Worm (Caenorhabditis elegans) whole organism, L4 larva: ENCODE measurements around the gene F41D9.2.
A peak's percentile ranks its signal among the peaks of the same experiment; 100 is the strongest.

ENCODE experiments used
- F10B5.3 ChIP-seq: sonication (generic microtip); optimal IDR thresholded peaks from 2 replicates; lab custom pipeline; 2016; ENCODE audit warnings: mild to moderate bottlenecking, missing genetic modification characterization, missing compliant biosample characterization
- F37D6.2 ChIP-seq: sonication (generic microtip); optimal IDR thresholded peaks from 2 replicates; lab custom pipeline; 2016; ENCODE audit warnings: mild to moderate bottlenecking, missing genetic modification characterization, missing compliant biosample characterization
- T20F7.1 ChIP-seq: fragments of 200-800 bp; sonication (Bioruptor generic); optimal IDR thresholded peaks from 2 replicates; lab custom pipeline; 2018; ENCODE audit warnings: mild to moderate bottlenecking, missing genetic modification characterization, missing compliant biosample characterization
- Y48G9A.11 ChIP-seq: fragments of 200-800 bp; sonication (Bioruptor generic); IDR thresholded peaks from 2 replicates; pipeline ENCODE4 v1.3.6; 2022; ENCODE audit warnings: missing genetic modification reagents, missing genetic modification characterization, missing compliant biosample characterization
- Y5F2A.4 ChIP-seq: fragments of 200-800 bp; sonication (Bioruptor generic); optimal IDR thresholded peaks from 2 replicates; lab custom pipeline; 2018; ENCODE audit warnings: mild to moderate bottlenecking, missing genetic modification characterization, missing compliant biosample characterization
- Y75B8A.6 ChIP-seq: fragments of 200-800 bp; sonication (Bioruptor generic); IDR thresholded peaks from 2 replicates; pipeline ENCODE4 v1.3.6; 2022; ENCODE audit warnings: missing genetic modification reagents, missing genetic modification characterization, missing compliant biosample characterization
- aha-1 ChIP-seq: fragments of 150-350 bp; peaks from one replicate; lab custom pipeline; 2014; ENCODE audit warnings: missing biosample characterization, missing genetic modification characterization
- ama-1 ChIP-seq: fragments of 150-350 bp; optimal IDR thresholded peaks from 2 replicates; lab custom pipeline; 2014; ENCODE audit warnings: inconsistent platforms, mixed read lengths
- arid-1 ChIP-seq: fragments of 200-800 bp; sonication (Bioruptor generic); conservative IDR thresholded peaks from 2 replicates; pipeline ENCODE4 v1.3.6; 2022; ENCODE audit warnings: missing genetic modification reagents, missing genetic modification characterization, missing compliant biosample characterization
- ceh-20 ChIP-seq: fragments of 200-800 bp; sonication (Bioruptor generic); IDR thresholded peaks from 2 replicates; pipeline ENCODE4 v1.3.6; 2022; ENCODE audit warnings: missing genetic modification reagents, missing genetic modification characterization, missing compliant biosample characterization
- ceh-28 ChIP-seq: fragments of 150-350 bp; optimal IDR thresholded peaks from 2 replicates; lab custom pipeline; 2014; ENCODE audit warnings: missing biosample characterization, missing genetic modification reagents, missing genetic modification characterization
- ces-1 ChIP-seq: fragments of 150-350 bp; sonication (generic microtip); optimal IDR thresholded peaks from 4 replicates; lab custom pipeline; 2014; ENCODE audit warnings: missing biosample characterization, missing genetic modification reagents, missing genetic modification characterization
- ctbp-1 ChIP-seq: fragments of 200-800 bp; sonication (Bioruptor generic); IDR thresholded peaks from 2 replicates; pipeline ENCODE4 v1.3.6; 2022; ENCODE audit warnings: missing genetic modification reagents, missing genetic modification characterization, missing compliant biosample characterization
- daf-12 ChIP-seq: fragments of 150-350 bp; optimal IDR thresholded peaks from 2 replicates; lab custom pipeline; 2014; ENCODE audit warnings: missing biosample characterization, missing genetic modification reagents, missing genetic modification characterization
- dmd-6 ChIP-seq: fragments of 200-800 bp; sonication (Bioruptor generic); IDR thresholded peaks from 2 replicates; pipeline ENCODE4 v1.3.6; 2022; ENCODE audit warnings: missing genetic modification reagents, missing genetic modification characterization, missing compliant biosample characterization
- dmd-8 ChIP-seq: fragments of 200-800 bp; sonication (Bioruptor generic); IDR thresholded peaks from 2 replicates; pipeline ENCODE4 v1.3.6; 2022; ENCODE audit warnings: missing genetic modification characterization, missing compliant biosample characterization
- dmd-9 ChIP-seq: fragments of 200-800 bp; sonication (Bioruptor generic); IDR thresholded peaks from 2 replicates; pipeline ENCODE4 v1.3.6; 2022; ENCODE audit warnings: missing genetic modification reagents, missing genetic modification characterization, missing compliant biosample characterization
- duxl-1 ChIP-seq: sonication (generic microtip); optimal IDR thresholded peaks from 2 replicates; lab custom pipeline; 2016; ENCODE audit warnings: mild to moderate bottlenecking, missing genetic modification characterization, moderate library complexity, missing compliant biosample characterization; ENCODE audit not compliant: poor library complexity
- dve-1 ChIP-seq: sonication (generic microtip); optimal IDR thresholded peaks from 2 replicates; lab custom pipeline; 2017; ENCODE audit warnings: antibody characterized with exemption, mild to moderate bottlenecking, missing genetic modification characterization, missing compliant biosample characterization; ENCODE audit not compliant: insufficient read depth
- egl-43 ChIP-seq: fragments of 200-800 bp; sonication (Bioruptor generic); IDR thresholded peaks from 2 replicates; pipeline ENCODE4 v1.3.6; 2022; ENCODE audit warnings: missing genetic modification reagents, missing genetic modification characterization, missing compliant biosample characterization
- fkh-10 ChIP-seq: fragments of 150-350 bp; optimal IDR thresholded peaks from 2 replicates; lab custom pipeline; 2014; ENCODE audit warnings: missing biosample characterization, missing genetic modification reagents, missing genetic modification characterization
- gei-8 ChIP-seq: fragments of 200-800 bp; sonication (Bioruptor generic); optimal IDR thresholded peaks from 2 replicates; lab custom pipeline; 2018; ENCODE audit warnings: mild to moderate bottlenecking, missing genetic modification characterization, missing compliant biosample characterization
- hif-1 ChIP-seq, 2 experiments: sonication (generic microtip); optimal IDR thresholded peaks; 2 replicates each; lab custom pipeline; 2016 to 2017; ENCODE audit warnings: missing compliant biosample characterization in 2 of 2, missing genetic modification characterization in 2 of 2, missing genetic modification reagents in 2 of 2, missing genotype in 2 of 2, mild to moderate bottlenecking in 1 of 2
- hlh-11 ChIP-seq: fragments of 200-800 bp; sonication (Bioruptor generic); optimal IDR thresholded peaks from 2 replicates; lab custom pipeline; 2018; ENCODE audit warnings: mild to moderate bottlenecking, missing genetic modification characterization, missing compliant biosample characterization
- hlh-30 ChIP-seq: sonication (generic microtip); optimal IDR thresholded peaks from 2 replicates; lab custom pipeline; 2017; ENCODE audit warnings: antibody characterized with exemption, mild to moderate bottlenecking, missing genetic modification characterization, missing compliant biosample characterization; ENCODE audit not compliant: insufficient read depth
- hmg-1.1 ChIP-seq: fragments of 200-800 bp; sonication (Bioruptor generic); IDR thresholded peaks from 2 replicates; pipeline ENCODE4 v1.3.6; 2022; ENCODE audit warnings: missing genetic modification reagents, missing genetic modification characterization, missing compliant biosample characterization
- lin-1 ChIP-seq: fragments of 200-800 bp; sonication (Bioruptor generic); IDR thresholded peaks from 2 replicates; pipeline ENCODE4 v1.3.6; 2022; ENCODE audit warnings: missing genetic modification reagents, missing genetic modification characterization, missing compliant biosample characterization
- lin-13 ChIP-seq: fragments of 150-350 bp; optimal IDR thresholded peaks from 2 replicates; lab custom pipeline; 2014; ENCODE audit warnings: missing biosample characterization, missing genetic modification reagents, missing genetic modification characterization
- lin-15B ChIP-seq: fragments of 150-350 bp; sonication (generic microtip); optimal IDR thresholded peaks from 3 replicates; lab custom pipeline; 2014; ENCODE audit warnings: missing biosample characterization, missing genetic modification characterization
- lin-29 ChIP-seq: fragments of 200-800 bp; sonication (Bioruptor generic); IDR thresholded peaks from 2 replicates; pipeline ENCODE4 v1.3.6; 2022; ENCODE audit warnings: missing genetic modification reagents, missing genetic modification characterization, missing compliant biosample characterization
- lsy-2 ChIP-seq, 2 experiments: fragments of 150-350 bp in 1 of 2; sonication (generic microtip) in 1 of 2; optimal IDR thresholded peaks; 2 replicates each; lab custom pipeline; 2014 to 2017; ENCODE audit warnings: missing biosample characterization in 2 of 2, missing genetic modification characterization in 2 of 2
- madf-9 ChIP-seq: fragments of 200-800 bp; sonication (Bioruptor generic); conservative IDR thresholded peaks from 2 replicates; pipeline ENCODE4 v1.3.6; 2022; ENCODE audit warnings: missing genetic modification reagents, missing genetic modification characterization, missing compliant biosample characterization
- mdl-1 ChIP-seq, 2 experiments: fragments of 150-350 bp in 1 of 2; sonication (generic microtip) in 1 of 2; optimal IDR thresholded peaks; 2 replicates each; lab custom pipeline; 2014 to 2017; ENCODE audit warnings: missing biosample characterization in 2 of 2, missing genetic modification characterization in 2 of 2
- mdt-29 ChIP-seq: fragments of 200-800 bp; sonication (Bioruptor generic); IDR thresholded peaks from 2 replicates; pipeline ENCODE4 v1.3.6; 2022; ENCODE audit warnings: missing genetic modification reagents, missing genetic modification characterization, missing compliant biosample characterization
- mep-1 ChIP-seq: fragments of 150-350 bp; sonication (generic microtip); optimal IDR thresholded peaks from 3 replicates; lab custom pipeline; 2014; ENCODE audit warnings: missing biosample characterization, missing genetic modification characterization
- mes-2 ChIP-seq: sonication (generic microtip); optimal IDR thresholded peaks from 2 replicates; lab custom pipeline; 2016; ENCODE audit warnings: missing genotype, mild to moderate bottlenecking, missing genetic modification characterization, missing compliant biosample characterization; ENCODE audit not compliant: poor library complexity, severe bottlenecking
- mxl-3 ChIP-seq: fragments of 200-800 bp; sonication (Bioruptor generic); optimal IDR thresholded peaks from 2 replicates; lab custom pipeline; 2018; ENCODE audit warnings: mild to moderate bottlenecking, missing genetic modification characterization, missing compliant biosample characterization
- nhr-10 ChIP-seq: fragments of 150-350 bp; optimal IDR thresholded peaks from 2 replicates; lab custom pipeline; 2014; ENCODE audit warnings: missing biosample characterization, missing genetic modification characterization
- nhr-111 ChIP-seq: fragments of 200-800 bp; sonication (Bioruptor generic); optimal IDR thresholded peaks from 2 replicates; lab custom pipeline; 2018; ENCODE audit warnings: mild to moderate bottlenecking, missing genetic modification characterization, missing compliant biosample characterization
- nhr-48 ChIP-seq: sonication (generic microtip); optimal IDR thresholded peaks from 2 replicates; lab custom pipeline; 2016; ENCODE audit warnings: mild to moderate bottlenecking, missing genetic modification characterization, missing compliant biosample characterization
- nhr-77 ChIP-seq: fragments of 150-350 bp; optimal IDR thresholded peaks from 2 replicates; lab custom pipeline; 2014; ENCODE audit warnings: missing biosample characterization, missing genetic modification characterization
- pha-4 ChIP-seq, 2 experiments: fragments of 150-350 bp in 1 of 2; fragments of 200-800 bp in 1 of 2; sonication (Bioruptor generic) in 1 of 2; IDR thresholded peaks in 1 of 2; optimal IDR thresholded peaks in 1 of 2; 2 replicates each; pipeline versions ENCODE4 v1.3.6 to Lab custom; 2014 to 2022; ENCODE audit warnings: missing genetic modification characterization in 2 of 2, missing genetic modification reagents in 2 of 2, missing biosample characterization in 1 of 2, missing compliant biosample characterization in 1 of 2
- rbr-2 ChIP-seq: sonication (generic microtip); optimal IDR thresholded peaks from 2 replicates; lab custom pipeline; 2016; ENCODE audit warnings: missing genotype, missing genetic modification characterization, missing compliant biosample characterization
- snpc-4 ChIP-seq: fragments of 150-350 bp; optimal IDR thresholded peaks from 2 replicates; lab custom pipeline; 2014; ENCODE audit warnings: missing biosample characterization, missing genetic modification characterization
- spr-3 ChIP-seq: fragments of 200-800 bp; sonication (Bioruptor generic); optimal IDR thresholded peaks from 2 replicates; lab custom pipeline; 2018; ENCODE audit warnings: mild to moderate bottlenecking, missing genetic modification characterization, missing compliant biosample characterization
- unc-62 ChIP-seq, 3 experiments: fragments of 150-350 bp in 1 of 3; sonication (generic microtip); optimal IDR thresholded peaks in 2 of 3; peaks in 1 of 3; 1 replicate in 1 of 3; 2 replicates in 2 of 3; lab custom pipeline; 2014 to 2017; ENCODE audit warnings: missing biosample characterization in 3 of 3, missing genetic modification characterization in 3 of 3, missing genetic modification reagents in 3 of 3, missing genotype in 1 of 3
- zip-2 ChIP-seq: fragments of 150-350 bp; optimal IDR thresholded peaks from 2 replicates; lab custom pipeline; 2014; ENCODE audit warnings: missing biosample characterization, missing genetic modification characterization

F41D9.2 gene

DNA sequence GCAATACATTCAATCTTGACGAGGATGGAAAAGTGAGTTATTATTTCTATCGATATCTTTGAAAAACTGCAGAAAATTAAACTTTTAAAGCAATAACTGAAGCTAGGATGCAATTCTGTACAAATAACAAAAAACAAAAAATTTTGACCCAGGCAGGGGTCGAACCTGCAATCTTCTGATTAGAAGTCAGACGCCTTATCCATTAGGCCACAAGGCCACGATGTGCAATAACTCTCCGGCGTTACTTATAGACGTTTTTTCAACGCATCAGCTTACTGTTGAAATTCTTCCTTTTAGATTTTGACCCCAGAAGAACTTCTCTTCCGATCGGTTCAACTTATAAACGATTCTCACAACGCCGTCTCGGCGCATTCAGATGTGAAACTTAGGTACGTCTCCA is 3.1 kb downstream of the F41D9.2 start (continued):
- TF ChIP-seq mes-2 (tag; lab: Kevin White, UChicago) (peak; percentile 62), mdt-29 (GFP tag; lab: Robert Waterston, UW) (no peak), snpc-4 (tag; lab: Kevin White, UChicago) (no peak), Y5F2A.4 (GFP tag; lab: Kevin White, UChicago) (peak; percentile 38), lin-1 (peak; percentile 47; the same call in 1 of the 2 replicates), ama-1 (no peak), spr-3 (no peak), ceh-20 (0 out of 2 replicates have a peak, but pooled peaks have one; percentile 10), nhr-48 (tag; lab: Kevin White, UChicago) (no peak), dmd-6 (GFP tag; lab: Robert Waterston, UW) (peak; percentile 48), aha-1 (tag; lab: Kevin White, UChicago) (peak; percentile 27), nhr-10 (no peak), Y48G9A.11 (GFP tag; lab: Robert Waterston, UW) (peak; percentile 70), arid-1 (GFP tag; lab: Robert Waterston, UW) (0 out of 2 replicates have a peak, but pooled peaks have one; percentile 30), lin-15B (tag; lab: Kevin White, UChicago) (no peak), F37D6.2 (tag; lab: Kevin White, UChicago) (no peak)

DNA sequence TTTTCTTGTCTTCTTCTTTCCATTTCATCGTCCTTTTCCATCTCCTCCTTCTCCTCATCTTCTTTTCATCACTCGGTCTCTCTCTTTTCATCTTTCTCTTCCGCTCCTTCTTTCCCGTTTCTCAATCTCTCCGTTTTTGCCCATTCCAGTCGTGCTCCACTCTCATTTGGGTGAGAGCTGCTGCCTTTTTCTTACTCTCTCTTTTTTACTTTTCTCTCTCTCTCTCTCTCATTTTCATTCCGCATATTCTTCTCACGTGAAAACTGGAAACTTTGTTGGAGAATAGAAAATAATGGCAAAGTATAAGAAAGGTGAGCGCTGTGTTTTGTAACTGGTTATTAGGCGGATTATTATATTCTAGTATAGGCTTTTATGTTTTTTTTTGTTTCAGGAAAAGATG is 6.4 kb downstream of the F41D9.2 start, which contains the start of gene tbc-18:
Gene tbc-18, plus strand, starts transcription at position 246 of the 400 bp plus-strand sequence.
- TF ChIP-seq ceh-28, result no peak
- TF ChIP-seq F10B5.3 (tag; lab: Kevin White, UChicago), result no peak
- TF ChIP-seq lin-13 (GFP tag; lab: Kevin White, UChicago), result no peak
- peak; percentile 40 for TF ChIP-seq mes-2 (tag; lab: Kevin White, UChicago)
- TF ChIP-seq egl-43 (GFP tag; lab: Robert Waterston, UW), result no peak
- TF ChIP-seq rbr-2, result peak; percentile 50
- TF ChIP-seq dmd-9, result no peak
- no peak for TF ChIP-seq nhr-77
- TF ChIP-seq dmd-8 (GFP tag; lab: Robert Waterston, UW), result no peak
- TF ChIP-seq ctbp-1 (GFP tag; lab: Robert Waterston, UW), result 0 out of 2 replicates have a peak, but pooled peaks have one; percentile 23
- no peak for TF ChIP-seq lin-29 (GFP tag; lab: Robert Waterston, UW)
- no peak for TF ChIP-seq daf-12
- TF ChIP-seq gei-8 (GFP tag; lab: Kevin White, UChicago), result no peak
- TF ChIP-seq mxl-3, result no peak
- peak; percentile 68 for TF ChIP-seq fkh-10
- peak; percentile 79 for TF ChIP-seq aha-1 (tag; lab: Kevin White, UChicago)
- TF ChIP-seq hmg-1.1 (GFP tag; lab: Robert Waterston, UW), result peak; percentile 57; the same call in 1 of the 2 replicates
- no peak for TF ChIP-seq zip-2
- no peak for TF ChIP-seq ama-1
- 0 out of 2 replicates have a peak, but pooled peaks have one; percentile 22 for TF ChIP-seq arid-1 (GFP tag; lab: Robert Waterston, UW)
- TF ChIP-seq dve-1 (tag; lab: Kevin White, UChicago), result peak; percentile 27
- no peak for TF ChIP-seq Y48G9A.11 (GFP tag; lab: Robert Waterston, UW)
- TF ChIP-seq Y75B8A.6 (GFP tag; lab: Robert Waterston, UW), result no peak
- TF ChIP-seq duxl-1 (tag; lab: Kevin White, UChicago), result no peak
- no peak for TF ChIP-seq madf-9 (GFP tag; lab: Robert Waterston, UW)
- peak; percentile 38; the same call in 1 of the 2 replicates for TF ChIP-seq dmd-6 (GFP tag; lab: Robert Waterston, UW)
- TF ChIP-seq T20F7.1 (GFP tag; lab: Kevin White, UChicago), result no peak
- peak in 1 of 2 experiments; percentile 39 for TF ChIP-seq mdl-1 (tag; optimal IDR thresholded peaks at IDR 0.05; lab: Kevin White, UChicago)
- peak in 1 of 2 experiments; percentile 41 for TF ChIP-seq hif-1 (tag; optimal IDR thresholded peaks at IDR 0.05; lab: Kevin White, UChicago)
- peak in 1 of 2 experiments; percentile 24 for TF ChIP-seq unc-62 (GFP tag; optimal IDR thresholded peaks at IDR 0.05 in 1 of 2; lab: Kevin White, UChicago)
- no peak for TF ChIP-seq unc-62 (tag; optimal IDR thresholded peaks at IDR 0.05; lab: Kevin White, UChicago)
- no peak for TF ChIP-seq nhr-111 (GFP tag; lab: Kevin White, UChicago)
- TF ChIP-seq mep-1 (tag; lab: Kevin White, UChicago), result peak; percentile 67
- TF ChIP-seq lsy-2 (tag; optimal IDR thresholded peaks at IDR 0.05; lab: Kevin White, UChicago), result peak in 1 of 2 experiments; percentile 51
- TF ChIP-seq ces-1, result peak; percentile 0
- TF ChIP-seq pha-4 (GFP tag; IDR thresholded peaks at IDR 0.05; lab: Robert Waterston, UW), result no peak
- TF ChIP-seq pha-4 (tag; optimal IDR thresholded peaks at IDR 0.05; lab: Kevin White, UChicago), result no peak
- peak; percentile 61 for TF ChIP-seq hlh-30 (tag; lab: Kevin White, UChicago)
- TF ChIP-seq hlh-11 (tag; lab: Kevin White, UChicago), result peak; percentile 21
